Fruit fly (Drosophila melanogaster) whole organism: ENCODE results near the gene r-cup.

Source experiments
- pan ChIP-seq: fragments of >200 bp; optimal IDR thresholded peaks from 2 replicates; lab custom pipeline; 2017
- psq ChIP-seq: fragments of >200 bp; optimal IDR thresholded peaks from 2 replicates; lab custom pipeline; 2017

DNA sequence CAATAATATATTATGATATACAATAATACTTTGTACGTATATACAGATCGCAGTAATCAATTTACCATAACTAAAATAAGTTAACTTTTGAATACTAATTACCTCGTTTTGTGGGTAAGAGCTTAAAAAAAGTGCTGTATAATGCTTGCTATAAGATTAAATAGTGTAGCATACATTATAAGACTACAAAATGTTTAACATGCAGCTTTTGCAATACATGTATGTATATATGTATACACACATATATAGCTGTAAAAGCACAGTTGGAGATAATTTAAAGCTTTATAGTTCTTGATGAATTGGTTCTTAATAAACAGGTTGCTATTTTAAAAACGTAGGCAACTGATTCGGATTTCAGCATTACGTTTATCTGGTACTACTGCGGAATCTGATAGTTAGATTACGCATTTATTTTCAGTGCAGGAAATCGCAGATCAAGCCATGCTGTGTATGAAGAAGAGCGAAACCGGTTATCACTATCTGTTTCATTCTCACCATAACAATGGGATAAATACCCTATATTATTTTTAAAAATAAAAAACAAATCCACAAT, 18.7 kb upstream of the r-cup start:
- TF ChIP-seq pan (lab: Kevin White, UChicago) (no peak), psq (no peak)
